Worm (Caenorhabditis elegans) whole organism, young adult: ENCODE results near the gene T14G11.1.

Source experiments
- ets-4 ChIP-seq: fragments of 200-800 bp; sonication (Bioruptor generic); optimal IDR thresholded peaks from 2 replicates; lab custom pipeline; 2018; ENCODE audit warnings: mild to moderate bottlenecking, missing genetic modification characterization, missing compliant biosample characterization
- him-1 ChIP-seq: sonication (generic microtip); optimal IDR thresholded peaks from 2 replicates; lab custom pipeline; 2016; ENCODE audit warnings: missing genotype, missing genetic modification reagents, missing genetic modification characterization, missing compliant biosample characterization
- lsl-1 ChIP-seq: fragments of 200-800 bp; sonication (Bioruptor generic); optimal IDR thresholded peaks from 2 replicates; lab custom pipeline; 2018; ENCODE audit warnings: mild to moderate bottlenecking, missing genetic modification characterization, moderate library complexity, missing compliant biosample characterization
- tlf-1 ChIP-seq: fragments of 200-800 bp; sonication (Bioruptor generic); optimal IDR thresholded peaks from 2 replicates; lab custom pipeline; 2018; ENCODE audit warnings: mild to moderate bottlenecking, missing genetic modification characterization, missing compliant biosample characterization
- unc-62 ChIP-seq: fragments of 150-350 bp; optimal IDR thresholded peaks from 2 replicates; lab custom pipeline; 2014; ENCODE audit warnings: missing biosample characterization, missing genetic modification reagents, missing genetic modification characterization

ce11 chrX:2731416-2731815 lies 42.6 kb downstream of the T14G11.1 start:
- no peak for TF ChIP-seq ets-4 (GFP tag; lab: Kevin White, UChicago)
- no peak for TF ChIP-seq unc-62 (GFP tag; lab: Kevin White, UChicago)
- no peak for TF ChIP-seq him-1 (tag; lab: Kevin White, UChicago)
- TF ChIP-seq tlf-1 (GFP tag; lab: Kevin White, UChicago) = no peak
- TF ChIP-seq lsl-1 (GFP tag; lab: Kevin White, UChicago) = no peak
